Fruit fly (Drosophila melanogaster): ENCODE data around the gene brv2.

The brv2 gene

DNA sequence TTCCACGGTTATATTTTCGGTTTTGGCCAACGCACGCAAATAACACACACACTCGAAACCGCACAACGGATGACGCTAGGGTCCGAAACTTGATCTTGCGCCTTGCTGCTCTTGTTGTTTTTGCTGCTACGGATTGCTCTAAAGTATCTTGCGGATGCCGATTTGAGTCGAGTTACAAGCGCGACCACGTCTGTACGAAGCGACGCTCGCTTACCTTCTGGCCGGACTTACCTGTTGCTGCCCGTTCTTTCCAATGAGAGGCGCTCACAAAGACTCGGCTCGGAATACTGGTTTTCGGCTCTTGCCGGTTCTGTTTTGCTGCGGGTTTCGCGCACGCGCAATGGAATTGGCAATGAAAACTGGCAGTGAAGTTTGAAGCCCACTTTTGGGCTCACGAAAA, 34.8 kb upstream of the brv2 start, which contains the start of gene Cad74A (continued):
- TF ChIP-seq CG2120 (GFP tag; optimal IDR thresholded peaks at IDR 0.05) (no peak), CG14441 (GFP tag; IDR thresholded peaks at IDR 0.05) (0 out of 2 replicates have a peak, but pooled peaks have one; percentile 27), Deaf1 (tag; optimal IDR thresholded peaks at IDR 0.05) (peak; percentile 62), CTCF (GFP tag; optimal IDR thresholded peaks at IDR 0.05) (peak; percentile 23), Nf-YB (GFP tag; optimal IDR thresholded peaks at IDR 0.05) (no peak), Mes4 (GFP tag; optimal IDR thresholded peaks at IDR 0.05) (no peak), CG1233 (GFP tag; optimal IDR thresholded peaks at IDR 0.05) (no peak), nau (GFP tag; optimal IDR thresholded peaks at IDR 0.05) (no peak), ab (GFP tag; optimal IDR thresholded peaks at IDR 0.05) (no peak), crol (GFP tag; IDR thresholded peaks at IDR 0.05) (no peak), CG18476 (GFP tag; optimal IDR thresholded peaks at IDR 0.05) (no peak), YL-1 (GFP tag; optimal IDR thresholded peaks at IDR 0.05) (no peak), otp (GFP tag; IDR thresholded peaks at IDR 0.05) (peak; percentile 22; the same call in 1 of the 3 replicates), C15 (GFP tag; IDR thresholded peaks at IDR 0.05) (no peak), psq (GFP tag; optimal IDR thresholded peaks at IDR 0.05) (peak; percentile 17), CG32532 (GFP tag; IDR thresholded peaks at IDR 0.05) (peak; percentile 52; the same call in 1 of the 2 replicates), CG17829 (tag; optimal IDR thresholded peaks at IDR 0.05) (peak; percentile 9), CG10543 (GFP tag; optimal IDR thresholded peaks at IDR 0.05) (peak; percentile 15), Six4 (GFP tag; optimal IDR thresholded peaks at IDR 0.05) (no peak), Dref (GFP tag; IDR thresholded peaks at IDR 0.05) (no peak), org-1 (GFP tag; optimal IDR thresholded peaks at IDR 0.05) (no peak), Trl (optimal IDR thresholded peaks at IDR 0.05) (peak; percentile 16 to 29), Trl (GFP tag; optimal IDR thresholded peaks at IDR 0.05) (peak; percentile 5), vfl (GFP tag; optimal IDR thresholded peaks at IDR 0.05) (no peak), sr (GFP tag; IDR thresholded peaks at IDR 0.05) (no peak), CG14014 (GFP tag; IDR thresholded peaks at IDR 0.05) (no peak), CG12155 (GFP tag; optimal IDR thresholded peaks at IDR 0.05) (no peak), Max (GFP tag; optimal IDR thresholded peaks at IDR 0.05) (no peak), klu (GFP tag; IDR thresholded peaks at IDR 0.05) (no peak), Fer1 (GFP tag; optimal IDR thresholded peaks at IDR 0.05) (no peak), abd-A (tag; optimal IDR thresholded peaks at IDR 0.05) (no peak), CG13287 (GFP tag; IDR thresholded peaks at IDR 0.05; ENCODE audit: partially characterized antibody) (peak; percentile 57), mld (GFP tag; IDR thresholded peaks at IDR 0.05; ENCODE audit: partially characterized antibody) (no peak), usp (GFP tag; optimal IDR thresholded peaks at IDR 0.05) (no peak), pnt (GFP tag; optimal IDR thresholded peaks at IDR 0.05) (no peak), HLH3B (GFP tag; IDR thresholded peaks at IDR 0.05) (no peak), CG3281 (GFP tag; optimal IDR thresholded peaks at IDR 0.05) (no peak), cwo (GFP tag; optimal IDR thresholded peaks at IDR 0.05) (no peak), mirr (GFP tag; optimal IDR thresholded peaks at IDR 0.05) (no peak), pros (GFP tag; optimal IDR thresholded peaks at IDR 0.05) (peak; percentile 27)

dm6 chr3L:17374956-17375621, 30.6 kb upstream of the brv2 start:
- TF ChIP-seq crc (GFP tag; optimal IDR thresholded peaks at IDR 0.05) (no peak), grn (GFP tag; optimal IDR thresholded peaks at IDR 0.05) (peak; percentile 31), Xrp1 (GFP tag; IDR thresholded peaks at IDR 0.05) (0 out of 2 replicates have a peak, but pooled peaks have one; percentile 13), Ets65A (GFP tag) (peak; percentile 74), Fer3 (tag; optimal IDR thresholded peaks at IDR 0.05) (no peak), Blimp-1 (GFP tag; optimal IDR thresholded peaks at IDR 0.05) (peak; percentile 36), HLH54F (GFP tag; optimal IDR thresholded peaks at IDR 0.05) (no peak), bsh (GFP tag; optimal IDR thresholded peaks at IDR 0.05) (peak in 1 of 2 experiments; percentile 32), sqz (GFP tag; optimal IDR thresholded peaks at IDR 0.05) (peak; percentile 20), Sox102F (GFP tag; optimal IDR thresholded peaks at IDR 0.05) (peak; percentile 1), kah (GFP tag; optimal IDR thresholded peaks at IDR 0.05) (no peak), CG7786 (GFP tag; optimal IDR thresholded peaks at IDR 0.05) (no peak), CG32772 (GFP tag; IDR thresholded peaks at IDR 0.05) (0 out of 2 replicates have a peak, but pooled peaks have one; percentile 9), Drgx (GFP tag; IDR thresholded peaks at IDR 0.05) (0 out of 2 replicates have a peak, but pooled peaks have one; percentile 35)
